Worm (Caenorhabditis elegans): ENCODE measurements around the gene C06E4.5.
"Not testable (repeated sequence)": the region's sequence is repeated elsewhere in the genome, so short reads cannot be mapped to it uniquely, and the experiment has no call there.

C06E4.5 gene

DNA sequence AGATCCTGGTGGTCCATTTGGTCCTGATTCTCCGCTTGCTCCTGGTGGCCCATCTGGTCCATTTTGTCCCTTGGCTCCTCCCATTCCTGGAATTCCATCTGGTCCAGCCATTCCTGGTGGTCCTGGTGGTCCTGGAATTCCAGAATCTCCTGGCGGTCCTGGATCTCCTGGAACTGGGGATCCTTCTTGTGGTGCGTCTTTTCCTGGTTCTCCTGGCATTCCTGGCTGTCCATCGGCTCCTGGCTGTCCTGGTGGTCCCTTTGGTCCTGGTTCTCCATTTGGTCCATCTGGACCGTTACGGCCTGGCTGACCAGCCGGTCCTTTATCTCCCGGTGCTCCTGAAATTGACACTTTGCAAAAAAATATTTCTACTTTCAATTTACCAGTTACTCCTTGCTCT is 9.2 kb upstream of the C06E4.5 start:
- no peak for TF ChIP-seq nhr-237 (tag; optimal IDR thresholded peaks at IDR 0.05)
- no peak for TF ChIP-seq unc-39 (tag; optimal IDR thresholded peaks at IDR 0.05)
- TF ChIP-seq mdl-1 (tag; optimal IDR thresholded peaks at IDR 0.05) = no peak
- no peak for TF ChIP-seq F13H6.1 (tag; optimal IDR thresholded peaks at IDR 0.05)
- no peak for TF ChIP-seq dmd-4 (tag; optimal IDR thresholded peaks at IDR 0.05)
- no peak for TF ChIP-seq nhr-12 (tag; optimal IDR thresholded peaks at IDR 0.05)
- TF ChIP-seq ama-1 (optimal IDR thresholded peaks at IDR 0.05) = no peak
- no peak for TF ChIP-seq R02D3.7 (tag; optimal IDR thresholded peaks at IDR 0.05)
- TF ChIP-seq ztf-11 (tag; optimal IDR thresholded peaks at IDR 0.05) = no peak
- no peak for TF ChIP-seq blmp-1 (tag; optimal IDR thresholded peaks at IDR 0.05; ENCODE audit: insufficient read depth)
- no peak for TF ChIP-seq Y55F3AM.14 (GFP tag; optimal IDR thresholded peaks at IDR 0.05)
- no peak for TF ChIP-seq nhr-21 (tag; optimal IDR thresholded peaks at IDR 0.05)
- TF ChIP-seq elt-1 (tag; optimal IDR thresholded peaks at IDR 0.05) = no peak
- no peak for TF ChIP-seq crh-2 (tag; optimal IDR thresholded peaks at IDR 0.05)
- TF ChIP-seq unc-55 (GFP tag; optimal IDR thresholded peaks at IDR 0.05) = no peak
- TF ChIP-seq fos-1 (tag; optimal IDR thresholded peaks at IDR 0.05) = no peak
- no peak for TF ChIP-seq ceh-82 (tag; optimal IDR thresholded peaks at IDR 0.05)

DNA sequence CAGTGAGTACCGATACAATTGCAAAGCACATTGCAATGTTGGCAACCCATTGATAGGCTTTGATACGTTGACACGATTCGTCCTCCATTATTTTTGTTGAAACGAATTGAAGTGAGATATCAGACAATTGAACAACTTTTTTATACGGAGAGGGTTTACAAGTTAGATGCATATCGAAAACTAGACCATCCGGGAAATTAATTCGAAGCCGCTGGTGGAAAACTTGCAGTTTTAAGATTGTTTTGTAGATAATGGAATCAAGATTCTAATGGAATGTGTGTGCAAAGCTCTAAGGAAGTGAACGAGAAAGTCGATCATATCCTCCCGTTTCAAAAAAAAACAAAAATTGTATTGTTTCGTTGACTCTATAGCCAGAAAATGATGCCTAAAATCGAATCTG is 8.2 kb upstream of the C06E4.5 start, which contains the start of gene col-114:
Gene col-114, minus strand, starts transcription at position 101 of the 400 bp plus-strand sequence.
- no peak for TF ChIP-seq nhr-25 (tag; optimal IDR thresholded peaks at IDR 0.05)
- TF ChIP-seq lin-39 (tag; optimal IDR thresholded peaks at IDR 0.05) = no peak

DNA sequence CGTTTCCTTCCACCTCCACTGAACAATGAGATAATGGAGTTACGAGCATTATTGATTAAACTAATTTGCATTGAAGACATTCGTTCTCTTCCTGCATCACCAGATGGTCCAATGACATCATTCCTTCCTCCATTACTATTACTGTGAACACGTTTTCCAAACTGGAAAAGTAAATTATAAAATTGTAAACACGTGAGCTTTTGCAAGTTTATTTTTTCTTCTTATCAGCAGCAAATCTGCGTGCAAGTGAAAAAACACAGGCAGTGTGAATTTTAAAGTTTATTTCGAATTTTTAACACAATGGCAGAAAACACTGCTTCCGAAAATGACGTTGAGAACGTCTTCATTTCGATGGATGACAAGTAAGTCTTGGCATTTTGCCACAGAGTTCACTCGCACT is 7.5 kb upstream of the C06E4.5 start, which contains the start of gene D2024.1:
Gene D2024.1, plus strand, starts transcription at position 301 of the 400 bp plus-strand sequence.
- TF ChIP-seq lin-11 (tag; optimal IDR thresholded peaks at IDR 0.05); snpc-4 (tag; optimal IDR thresholded peaks at IDR 0.05); ama-1 (optimal IDR thresholded peaks at IDR 0.05): not testable (repeated sequence)

DNA sequence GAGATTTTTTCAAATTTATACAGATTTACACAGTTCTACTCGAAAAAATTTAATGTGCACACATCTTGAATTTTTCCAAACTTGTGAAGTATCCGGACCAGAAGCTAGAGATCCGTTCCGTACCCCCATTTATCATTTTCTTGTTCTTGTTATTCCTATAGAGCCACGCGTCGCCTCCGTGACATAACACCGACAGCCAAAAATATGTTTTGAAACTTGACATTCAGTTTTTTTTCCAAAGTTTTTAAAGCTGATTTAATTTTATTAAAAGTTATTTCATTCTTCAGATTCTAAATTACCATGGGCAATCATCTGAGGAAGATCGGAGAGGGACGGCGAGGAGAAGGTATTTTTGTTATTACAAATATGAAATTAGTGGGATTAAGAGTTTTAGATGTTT is 4.6 kb upstream of the C06E4.5 start, which contains the start of gene D2024.18:
Gene D2024.18, plus strand, starts transcription at position 301 of the 400 bp plus-strand sequence.
- TF ChIP-seq nhr-21 (tag; optimal IDR thresholded peaks at IDR 0.05) = no peak
- TF ChIP-seq unc-62 (GFP tag; optimal IDR thresholded peaks at IDR 0.05) = no peak
- TF ChIP-seq unc-39 (tag; optimal IDR thresholded peaks at IDR 0.05) = no peak
- TF ChIP-seq lin-13 (GFP tag; optimal IDR thresholded peaks at IDR 0.05) = no peak
- no peak for TF ChIP-seq fos-1 (tag; optimal IDR thresholded peaks at IDR 0.05)
- no peak for TF ChIP-seq Y55F3AM.14 (GFP tag; optimal IDR thresholded peaks at IDR 0.05)
- no peak for TF ChIP-seq ztf-1 (GFP tag; conservative IDR thresholded peaks at IDR 0.05)
- no peak for TF ChIP-seq unc-55 (GFP tag; optimal IDR thresholded peaks at IDR 0.05)
- TF ChIP-seq mbf-1 (tag; optimal IDR thresholded peaks at IDR 0.05) = no peak
- no peak for TF ChIP-seq nhr-77 (tag; optimal IDR thresholded peaks at IDR 0.05)

DNA sequence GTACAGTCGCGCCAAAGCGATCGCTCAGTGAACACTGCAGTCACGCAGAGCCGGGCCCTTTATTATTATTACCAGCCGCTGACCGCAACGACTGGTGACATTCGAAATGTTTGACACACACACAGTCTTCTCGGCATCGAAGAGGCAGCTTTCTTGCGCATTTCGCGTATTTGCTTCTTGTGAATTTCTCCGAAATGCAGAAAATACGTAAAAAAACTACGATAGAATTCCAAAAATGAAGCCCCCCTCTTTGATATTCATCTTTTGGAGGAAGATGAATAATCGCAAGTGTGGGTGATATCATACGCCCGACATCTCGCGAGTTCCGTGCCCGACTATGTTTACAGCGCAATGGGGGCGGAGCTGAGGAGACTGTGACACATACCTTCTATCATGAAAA is 1.5 kb upstream of the C06E4.5 start:
- peak; percentile 50 for TF ChIP-seq snpc-4 (tag; optimal IDR thresholded peaks at IDR 0.05)
- TF ChIP-seq C34F6.9 (tag; optimal IDR thresholded peaks at IDR 0.05) = no peak
- TF ChIP-seq mab-5 (tag; optimal IDR thresholded peaks at IDR 0.05) = no peak

DNA sequence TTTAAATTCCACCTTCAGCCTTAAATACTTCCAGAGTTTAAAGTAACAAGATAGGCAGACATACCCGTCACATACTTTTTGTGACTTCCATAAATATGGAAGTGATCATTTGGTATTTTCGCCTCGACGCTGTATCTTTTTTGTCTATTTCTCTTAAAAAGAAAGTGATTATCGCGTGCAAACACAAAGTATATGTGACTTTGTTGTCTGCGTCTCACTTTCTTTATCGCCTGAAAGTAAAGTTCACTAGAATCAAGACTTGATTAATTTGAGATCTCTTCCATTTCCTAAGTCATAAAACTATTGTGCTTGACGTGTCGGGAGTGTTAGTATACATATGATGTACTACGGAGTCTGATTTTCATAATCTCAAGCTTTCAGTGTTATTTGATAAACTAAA is 3.5 kb downstream of the C06E4.5 start, which contains the start of gene C06E4.6:
Gene C06E4.6, minus strand, starts transcription at position 51 of the 400 bp plus-strand sequence.
- TF ChIP-seq ztf-11 (tag; optimal IDR thresholded peaks at IDR 0.05) (no peak), unc-55 (GFP tag; optimal IDR thresholded peaks at IDR 0.05) (peak; percentile 59), mab-5 (tag; optimal IDR thresholded peaks at IDR 0.05) (no peak), fos-1 (tag; optimal IDR thresholded peaks at IDR 0.05) (peak; percentile 71), aly-2 (tag; optimal IDR thresholded peaks at IDR 0.05) (no peak), mbf-1 (tag; optimal IDR thresholded peaks at IDR 0.05) (no peak), peb-1 (tag; optimal IDR thresholded peaks at IDR 0.05) (no peak), sem-4 (tag; optimal IDR thresholded peaks at IDR 0.05) (no peak), sma-9 (GFP tag; optimal IDR thresholded peaks at IDR 0.05) (peak; percentile 77), sma-9 (tag; optimal IDR thresholded peaks at IDR 0.05) (no peak), nhr-11 (tag; optimal IDR thresholded peaks at IDR 0.05) (no peak), egl-27 (tag; optimal IDR thresholded peaks at IDR 0.05) (peak; percentile 32), gmeb-1 (tag; optimal IDR thresholded peaks at IDR 0.05) (peak; percentile 44), mdl-1 (tag; optimal IDR thresholded peaks at IDR 0.05) (peak in 1 of 2 experiments; percentile 10)
